Fruit fly (Drosophila melanogaster) whole organism, embryonic: Measurements from ENCODE around the gene tub.

Source experiments
- Abd-B ChIP-seq: fragments of 200-800 bp; sonication (Bioruptor generic); optimal IDR thresholded peaks from 2 replicates; lab custom pipeline; 2018; ENCODE audit warnings: missing biosample characterization, mild to moderate bottlenecking, missing genetic modification characterization, moderate library complexity
- Atf6 ChIP-seq: fragments of 200-800 bp; sonication (Bioruptor generic); IDR thresholded peaks from 2 replicates; pipeline ENCODE4 v1.3.6; 2022; ENCODE audit warnings: missing biosample characterization, missing genetic modification characterization
- B-H1 ChIP-seq: fragments of 200-800 bp; sonication (Bioruptor generic); IDR thresholded peaks from 3 replicates; pipeline ENCODE4 v1.3.6; 2022; ENCODE audit warnings: missing biosample characterization, missing genetic modification characterization
- Bteb2 ChIP-seq: fragments of 200-800 bp; sonication (Bioruptor generic); optimal IDR thresholded peaks from 2 replicates; lab custom pipeline; 2016; ENCODE audit warnings: missing biosample characterization, missing genetic modification characterization
- CG10209 ChIP-seq: fragments of 200-800 bp; sonication (Bioruptor generic); optimal IDR thresholded peaks from 3 replicates; lab custom pipeline; 2017; ENCODE audit warnings: missing biosample characterization, mild to moderate bottlenecking, missing genetic modification characterization, missing genetic modification reagents
- CG13287 ChIP-seq: fragments of 200-800 bp; sonication (Bioruptor generic); IDR thresholded peaks from 2 replicates; pipeline ENCODE4 v1.3.6; 2022; ENCODE audit warnings: missing biosample characterization, missing genetic modification characterization; ENCODE audit not compliant: partially characterized antibody
- CG16813 ChIP-seq: fragments of 200-800 bp; sonication (Bioruptor generic); IDR thresholded peaks from 3 replicates; pipeline ENCODE4 v1.3.6; 2022; ENCODE audit warnings: missing biosample characterization, missing genetic modification characterization; ENCODE audit not compliant: partially characterized antibody
- CG17829 ChIP-seq: fragments of 200-800 bp; optimal IDR thresholded peaks from 2 replicates; lab custom pipeline; 2019; ENCODE audit warnings: missing biosample characterization, mild to moderate bottlenecking, missing genetic modification characterization, moderate library complexity
- CG1792 ChIP-seq: fragments of 200-800 bp; sonication (Bioruptor generic); optimal IDR thresholded peaks from 2 replicates; lab custom pipeline; 2016; ENCODE audit warnings: missing biosample characterization, missing genetic modification characterization
- CG18262 ChIP-seq: fragments of 200-800 bp; optimal IDR thresholded peaks from 3 replicates; lab custom pipeline; 2019; ENCODE audit warnings: missing biosample characterization, mild to moderate bottlenecking, missing genetic modification characterization, moderate library complexity
- CG2678 ChIP-seq: fragments of 200-800 bp; sonication (Bioruptor generic); optimal IDR thresholded peaks from 3 replicates; lab custom pipeline; 2019; ENCODE audit warnings: missing biosample characterization, mild to moderate bottlenecking, missing genetic modification characterization, moderate library complexity
- CG2875 ChIP-seq: fragments of 200-800 bp; sonication (Bioruptor generic); optimal IDR thresholded peaks from 2 replicates; lab custom pipeline; 2017; ENCODE audit warnings: missing biosample characterization, mild to moderate bottlenecking, missing genetic modification characterization, missing genetic modification reagents
- CG30020 ChIP-seq: fragments of 200-800 bp; optimal IDR thresholded peaks from 2 replicates; lab custom pipeline; 2019; ENCODE audit warnings: missing biosample characterization, mild to moderate bottlenecking, missing genetic modification characterization, moderate library complexity
- CG3065 ChIP-seq: fragments of 200-800 bp; sonication (Bioruptor generic); optimal IDR thresholded peaks from 2 replicates; lab custom pipeline; 2016; ENCODE audit warnings: missing biosample characterization, missing genetic modification characterization
- CG31224 ChIP-seq: fragments of 200-800 bp; sonication (Bioruptor generic); IDR thresholded peaks from 2 replicates; pipeline ENCODE4 v1.3.6; 2022; ENCODE audit warnings: missing biosample characterization, missing genetic modification characterization
- CG31388 ChIP-seq: fragments of 200-800 bp; sonication (Bioruptor generic); optimal IDR thresholded peaks from 2 replicates; lab custom pipeline; 2016; ENCODE audit warnings: missing biosample characterization, missing genetic modification characterization
- CG32532 ChIP-seq: fragments of 200-800 bp; sonication (Bioruptor generic); IDR thresholded peaks from 2 replicates; pipeline ENCODE4 v1.3.6; 2022; ENCODE audit warnings: missing biosample characterization, missing genetic modification characterization
- CG32772 ChIP-seq: fragments of 200-800 bp; sonication (Bioruptor generic); IDR thresholded peaks from 2 replicates; pipeline ENCODE4 v1.3.6; 2022; ENCODE audit warnings: missing biosample characterization, missing genetic modification characterization
- CG3281 ChIP-seq: fragments of 200-800 bp; sonication (Bioruptor generic); optimal IDR thresholded peaks from 3 replicates; lab custom pipeline; 2017; ENCODE audit warnings: missing biosample characterization, mild to moderate bottlenecking, missing genetic modification characterization
- CG3726 ChIP-seq: fragments of 200-800 bp; sonication (Bioruptor generic); IDR thresholded peaks from 3 replicates; pipeline ENCODE4, ENCODE4 v1.3.6; 2022; ENCODE audit warnings: missing biosample characterization, missing genetic modification characterization
- CG6791 ChIP-seq: fragments of 200-800 bp; sonication (Bioruptor generic); IDR thresholded peaks from 3 replicates; pipeline ENCODE4 v1.3.6; 2022; ENCODE audit warnings: missing biosample characterization, missing genetic modification characterization; ENCODE audit not compliant: partially characterized antibody
- CG6813 ChIP-seq: fragments of 200-800 bp; sonication (Bioruptor generic); optimal IDR thresholded peaks from 2 replicates; lab custom pipeline; 2017; ENCODE audit warnings: missing biosample characterization, missing genetic modification characterization, mild to moderate bottlenecking, moderate library complexity, missing genetic modification reagents
- CG7745 ChIP-seq: fragments of 200-800 bp; sonication (Bioruptor generic); optimal IDR thresholded peaks from 2 replicates; lab custom pipeline; 2018; ENCODE audit warnings: missing biosample characterization, mild to moderate bottlenecking, missing genetic modification characterization, moderate library complexity
- CG9437 ChIP-seq: fragments of 200-800 bp; sonication (Bioruptor generic); optimal IDR thresholded peaks from 2 replicates; lab custom pipeline; 2018; ENCODE audit warnings: missing biosample characterization, mild to moderate bottlenecking, missing genetic modification characterization
- CG9797 ChIP-seq: fragments of 200-800 bp; sonication (Bioruptor generic); optimal IDR thresholded peaks from 3 replicates; lab custom pipeline; 2018; ENCODE audit warnings: missing biosample characterization, mild to moderate bottlenecking, missing genetic modification characterization
- Dad ChIP-seq: fragments of 200-800 bp; sonication (Bioruptor generic); optimal IDR thresholded peaks from 3 replicates; lab custom pipeline; 2016; ENCODE audit warnings: missing biosample characterization, missing genetic modification characterization
- Deaf1 ChIP-seq: fragments of 200-800 bp; optimal IDR thresholded peaks from 3 replicates; lab custom pipeline; 2019; ENCODE audit warnings: missing biosample characterization, mild to moderate bottlenecking, missing genetic modification characterization, moderate library complexity
- Dll ChIP-seq: fragments of 200-800 bp; sonication (Bioruptor generic); IDR thresholded peaks from 4 replicates; pipeline ENCODE4 v1.3.6; 2022; ENCODE audit warnings: missing biosample characterization, missing genetic modification characterization; ENCODE audit not compliant: partially characterized antibody
- ERR ChIP-seq: fragments of 200-800 bp; sonication (Bioruptor generic); optimal IDR thresholded peaks from 2 replicates; lab custom pipeline; 2016; ENCODE audit warnings: missing biosample characterization, missing genetic modification characterization
- Ets65A ChIP-seq: fragments of 200-800 bp; sonication (Bioruptor generic); peaks from one replicate; lab custom pipeline; 2016; ENCODE audit warnings: missing biosample characterization, missing genetic modification characterization
- Hr51 ChIP-seq, 2 experiments: fragments of 200-800 bp; sonication (Bioruptor generic); optimal IDR thresholded peaks; 2 replicates in 1 of 2; 3 replicates in 1 of 2; lab custom pipeline; 2016 to 2018; ENCODE audit warnings: missing biosample characterization in 2 of 2, missing genetic modification characterization in 2 of 2, mild to moderate bottlenecking in 1 of 2, moderate library complexity in 1 of 2
- NFAT ChIP-seq: fragments of 200-800 bp; sonication (Bioruptor generic); IDR thresholded peaks from 2 replicates; pipeline ENCODE4 v1.3.6; 2022; ENCODE audit warnings: missing biosample characterization, missing genetic modification characterization
- Oli ChIP-seq: fragments of 200-800 bp; sonication (Bioruptor generic); optimal IDR thresholded peaks from 2 replicates; lab custom pipeline; 2018; ENCODE audit warnings: missing biosample characterization, mild to moderate bottlenecking, missing genetic modification characterization, moderate library complexity
- Sin3A ChIP-seq: fragments of >200 bp; optimal IDR thresholded peaks from 2 replicates; lab custom pipeline; 2018
- ci ChIP-seq: fragments of 200-800 bp; sonication (Bioruptor generic); IDR thresholded peaks from 3 replicates; pipeline ENCODE4 v1.3.6; 2022; ENCODE audit warnings: missing biosample characterization, missing genetic modification characterization
- crc ChIP-seq: fragments of 200-800 bp; sonication (Bioruptor generic); optimal IDR thresholded peaks from 2 replicates; lab custom pipeline; 2016; ENCODE audit warnings: missing biosample characterization, missing genetic modification characterization
- disco-r ChIP-seq: fragments of 200-800 bp; sonication (Bioruptor generic); optimal IDR thresholded peaks from 2 replicates; lab custom pipeline; 2016; ENCODE audit warnings: missing biosample characterization, missing genetic modification characterization
- dmrt11E ChIP-seq: fragments of 200-800 bp; sonication (Bioruptor generic); optimal IDR thresholded peaks from 3 replicates; lab custom pipeline; 2018; ENCODE audit warnings: missing biosample characterization, mild to moderate bottlenecking, missing genetic modification characterization, moderate library complexity
- dysf ChIP-seq: fragments of 200-800 bp; sonication (Bioruptor generic); IDR thresholded peaks from 3 replicates; pipeline ENCODE4 v1.3.6; 2022; ENCODE audit warnings: missing biosample characterization, missing genetic modification characterization
- ftz-f1 ChIP-seq: fragments of 200-800 bp; sonication (Bioruptor generic); optimal IDR thresholded peaks from 2 replicates; lab custom pipeline; 2016; ENCODE audit warnings: missing biosample characterization, missing genetic modification characterization
- gfzf ChIP-seq: fragments of 200-800 bp; sonication (Bioruptor generic); optimal IDR thresholded peaks from 2 replicates; lab custom pipeline; 2016; ENCODE audit warnings: missing biosample characterization, mild to moderate bottlenecking, missing genetic modification characterization, moderate library complexity
- grn ChIP-seq: fragments of 200-800 bp; sonication (Bioruptor generic); optimal IDR thresholded peaks from 3 replicates; lab custom pipeline; 2017; ENCODE audit warnings: missing biosample characterization, missing genetic modification characterization
- gsb ChIP-seq: fragments of 200-800 bp; sonication (Bioruptor generic); IDR thresholded peaks from 2 replicates; pipeline ENCODE4 v1.3.6; 2022; ENCODE audit warnings: missing biosample characterization, missing genetic modification characterization
- lilli ChIP-seq: fragments of 200-800 bp; sonication (Bioruptor generic); optimal IDR thresholded peaks from 3 replicates; lab custom pipeline; 2016; ENCODE audit warnings: missing biosample characterization, missing genetic modification characterization
- pfk ChIP-seq: fragments of 200-800 bp; sonication (Bioruptor generic); optimal IDR thresholded peaks from 2 replicates; lab custom pipeline; 2018; ENCODE audit warnings: missing biosample characterization, mild to moderate bottlenecking, missing genetic modification characterization, moderate library complexity
- slbo ChIP-seq: fragments of 200-800 bp; sonication (Bioruptor generic); IDR thresholded peaks from 2 replicates; pipeline ENCODE4 v1.3.6; 2022; ENCODE audit warnings: missing biosample characterization, missing genetic modification characterization
- ssp ChIP-seq: fragments of 200-800 bp; sonication (Bioruptor generic); IDR thresholded peaks from 2 replicates; pipeline ENCODE4 v1.3.6; 2022; ENCODE audit warnings: missing biosample characterization, missing genetic modification characterization
- unc-4 ChIP-seq: fragments of 200-800 bp; sonication (Bioruptor generic); IDR thresholded peaks from 2 replicates; pipeline ENCODE4 v1.3.6; 2022; ENCODE audit warnings: missing biosample characterization, missing genetic modification characterization; ENCODE audit not compliant: partially characterized antibody
- vvl ChIP-seq: fragments of 200-800 bp; sonication (Bioruptor generic); IDR thresholded peaks from 2 replicates; pipeline ENCODE4 v1.3.6; 2022; ENCODE audit warnings: missing biosample characterization, missing genetic modification characterization
- zfh2 ChIP-seq: fragments of 200-800 bp; sonication (Bioruptor generic); optimal IDR thresholded peaks from 2 replicates; lab custom pipeline; 2016; ENCODE audit warnings: missing biosample characterization, missing genetic modification characterization

tub gene

DNA sequence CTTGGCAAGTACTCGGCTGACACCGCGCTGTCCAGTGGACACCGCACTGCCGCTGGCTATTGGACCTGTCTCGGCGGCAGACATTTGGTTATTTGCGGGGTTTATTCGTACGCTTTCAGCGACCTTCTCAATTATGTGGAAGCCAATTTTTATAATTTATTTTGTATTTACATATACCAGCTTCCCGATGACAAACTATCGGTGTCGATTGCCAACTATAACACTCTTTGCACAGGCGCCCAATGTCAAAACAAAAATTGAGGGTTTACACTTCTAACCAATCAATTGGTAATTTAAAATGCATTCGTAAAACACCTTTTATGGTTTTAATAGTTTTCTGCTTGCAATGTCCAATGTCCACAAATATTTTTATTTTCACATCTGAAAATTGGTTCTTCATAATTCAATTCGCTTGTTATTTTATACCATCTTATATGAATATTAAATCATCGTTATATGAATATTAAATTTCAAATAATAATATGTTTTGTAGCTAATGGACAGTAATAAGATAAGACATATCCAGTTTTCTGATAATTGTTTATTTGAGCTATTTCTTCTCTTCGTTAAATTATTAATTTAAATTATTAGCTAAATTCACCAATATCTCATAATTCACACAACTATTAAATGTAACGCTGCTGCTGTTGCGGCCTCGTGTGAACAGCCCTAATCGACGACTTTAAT lies 12.4 kb downstream of the tub start (continued):
- peak; percentile 4 for TF ChIP-seq Sin3A (lab: Kevin White, UChicago)
- peak; percentile 60 for TF ChIP-seq Abd-B (GFP tag; lab: Kevin White, UChicago)
- TF ChIP-seq CG3281 (GFP tag; lab: Kevin White, UChicago): no peak
- peak; percentile 98 for TF ChIP-seq ssp (GFP tag; lab: Robert Waterston, UW)
- peak; percentile 15; the same call in 1 of the 2 replicates for TF ChIP-seq CG13287 (GFP tag; lab: Robert Waterston, UW)
- TF ChIP-seq CG9797 (GFP tag; lab: Kevin White, UChicago): no peak
- no peak for TF ChIP-seq gsb (GFP tag; lab: Robert Waterston, UW)
- peak; percentile 31; the same call in 1 of the 3 replicates for TF ChIP-seq ci (GFP tag; lab: Robert Waterston, UW)
- peak; percentile 49 for TF ChIP-seq CG18262 (tag; lab: Kevin White, UChicago)
- TF ChIP-seq NFAT (GFP tag; lab: Robert Waterston, UW): peak; percentile 57; the same call in 1 of the 2 replicates
- TF ChIP-seq Deaf1: no peak
- no peak for TF ChIP-seq dysf (GFP tag; lab: Robert Waterston, UW)
- no peak for TF ChIP-seq CG31224
- TF ChIP-seq CG10209 (GFP tag; lab: Kevin White, UChicago): peak; percentile 18
- TF ChIP-seq unc-4: peak; percentile 24; the same call in 1 of the 2 replicates
- peak; percentile 63 for TF ChIP-seq vvl (GFP tag; lab: Robert Waterston, UW)
- peak; percentile 21 for TF ChIP-seq CG2678 (tag; lab: Kevin White, UChicago)
- TF ChIP-seq CG32772: no peak
- TF ChIP-seq disco-r (GFP tag; lab: Kevin White, UChicago): no peak
- peak; percentile 56; the same call in 2 of the 3 replicates for TF ChIP-seq CG6791 (GFP tag; lab: Robert Waterston, UW)
- TF ChIP-seq CG30020 (tag; lab: Kevin White, UChicago): peak; percentile 99
- TF ChIP-seq CG2875: no peak
- TF ChIP-seq Dll (GFP tag; lab: Robert Waterston, UW): 0 out of 4 replicates have a peak, but pooled peaks have one; percentile 12
- no peak for TF ChIP-seq B-H1
- no peak for TF ChIP-seq CG7745
- TF ChIP-seq Hr51 (GFP tag; optimal IDR thresholded peaks at IDR 0.05; lab: Kevin White, UChicago): no peak
- TF ChIP-seq CG6813 (GFP tag; lab: Kevin White, UChicago): no peak
- no peak for TF ChIP-seq CG3065 (GFP tag; lab: Kevin White, UChicago)
- no peak for TF ChIP-seq Dad (GFP tag; lab: Kevin White, UChicago)
- TF ChIP-seq CG9437 (GFP tag; lab: Kevin White, UChicago): peak; percentile 38
- peak; percentile 75 for TF ChIP-seq Ets65A (GFP tag; lab: Kevin White, UChicago)
- TF ChIP-seq lilli (GFP tag; lab: Kevin White, UChicago): peak; percentile 50
- no peak for TF ChIP-seq grn (GFP tag; lab: Kevin White, UChicago)
- no peak for TF ChIP-seq CG1792
- peak; percentile 61 for TF ChIP-seq slbo (GFP tag; lab: Robert Waterston, UW)
- peak; percentile 40 for TF ChIP-seq dmrt11E (tag; lab: Kevin White, UChicago)
- TF ChIP-seq CG31388: no peak
- TF ChIP-seq zfh2 (GFP tag; lab: Kevin White, UChicago): peak; percentile 12
- no peak for TF ChIP-seq crc (GFP tag; lab: Kevin White, UChicago)
- no peak for TF ChIP-seq gfzf
- peak; percentile 26; the same call in 1 of the 3 replicates for TF ChIP-seq CG16813 (GFP tag; lab: Robert Waterston, UW)
- peak; percentile 8 for TF ChIP-seq pfk (GFP tag; lab: Kevin White, UChicago)
- no peak for TF ChIP-seq CG17829 (tag; lab: Kevin White, UChicago)
- no peak for TF ChIP-seq CG32532 (GFP tag; lab: Robert Waterston, UW)
- TF ChIP-seq ERR (GFP tag; lab: Kevin White, UChicago): no peak
- no peak for TF ChIP-seq ftz-f1 (GFP tag; lab: Kevin White, UChicago)
- no peak for TF ChIP-seq CG3726
- TF ChIP-seq Atf6 (GFP tag; lab: Robert Waterston, UW): no peak
- no peak for TF ChIP-seq Bteb2
- TF ChIP-seq Oli: peak; percentile 4
